Fruit fly (Drosophila melanogaster) whole organism, embryonic: ENCODE data around the gene CG33282.

Experiments
- CG12769 ChIP-seq: fragments of 200-800 bp; sonication (Bioruptor generic); optimal IDR thresholded peaks from 2 replicates; lab custom pipeline; 2019; ENCODE audit warnings: missing biosample characterization, mild to moderate bottlenecking, missing genetic modification characterization, moderate library complexity
- CG3847 ChIP-seq: fragments of 200-800 bp; sonication (Bioruptor generic); IDR thresholded peaks from 2 replicates; pipeline ENCODE4 v1.3.6; 2022; ENCODE audit warnings: missing biosample characterization, missing genetic modification characterization
- CG7963 ChIP-seq: fragments of 200-800 bp; sonication (Bioruptor generic); IDR thresholded peaks from 3 replicates; pipeline ENCODE4 v1.3.6; 2022; ENCODE audit warnings: missing biosample characterization, missing genetic modification characterization; ENCODE audit not compliant: partially characterized antibody
- CG8478 ChIP-seq: fragments of >200 bp; optimal IDR thresholded peaks from 2 replicates; lab custom pipeline; 2018
- Ptx1 ChIP-seq: fragments of 200-800 bp; sonication (Bioruptor generic); IDR thresholded peaks from 2 replicates; pipeline ENCODE4 v1.3.6; 2022; ENCODE audit warnings: missing biosample characterization, missing genetic modification characterization
- disco-r ChIP-seq: fragments of 200-800 bp; sonication (Bioruptor generic); optimal IDR thresholded peaks from 2 replicates; lab custom pipeline; 2016; ENCODE audit warnings: missing biosample characterization, missing genetic modification characterization
- salm ChIP-seq: fragments of 200-800 bp; sonication (Bioruptor generic); optimal IDR thresholded peaks from 2 replicates; lab custom pipeline; 2018; ENCODE audit warnings: missing biosample characterization, mild to moderate bottlenecking, missing genetic modification characterization

DNA sequence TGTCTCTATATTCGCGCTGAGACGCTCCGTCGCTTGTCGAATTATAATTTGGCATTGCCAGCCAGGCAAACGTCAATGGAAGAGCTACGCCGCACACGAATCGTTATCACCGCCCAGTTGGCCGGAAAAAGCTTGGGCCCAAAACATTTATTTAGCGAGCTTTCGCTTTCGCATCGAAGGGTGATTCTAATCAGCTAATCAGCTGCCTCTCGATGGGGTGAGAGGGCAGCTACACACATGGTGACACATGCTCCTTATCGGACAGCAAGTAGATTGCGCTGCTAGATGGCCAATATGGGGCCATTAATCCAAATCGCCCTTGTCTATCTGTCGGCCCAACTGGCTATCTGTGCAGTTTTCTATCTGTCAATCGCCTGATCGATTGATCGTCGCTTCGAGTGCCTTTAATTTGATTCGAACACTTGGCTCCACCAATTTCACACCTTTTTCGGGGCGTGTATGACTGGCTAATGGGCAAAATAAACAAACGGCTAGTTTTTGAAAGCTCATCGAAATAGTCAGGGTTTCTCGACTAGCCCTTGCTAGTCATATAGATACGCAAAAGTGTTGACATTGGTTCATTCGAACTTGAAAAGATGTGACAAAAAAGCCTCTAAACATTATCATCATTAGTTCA lies 38.5 kb downstream of the CG33282 start:
- TF ChIP-seq disco-r (no peak), CG12769 (tag; lab: Kevin White, UChicago) (no peak), Ptx1 (GFP tag; lab: Robert Waterston, UW) (no peak), salm (tag; lab: Kevin White, UChicago) (no peak), CG3847 (GFP tag; lab: Robert Waterston, UW) (no peak), CG7963 (GFP tag; lab: Robert Waterston, UW) (no peak), CG8478 (no peak)
